Worm (Caenorhabditis elegans) whole organism, young adult: Measurements from ENCODE around the gene efk-1.
A peak's percentile ranks its signal among the peaks of the same experiment; 100 is the strongest.

ENCODE experiments used
- F10E7.11 ChIP-seq: sonication (generic microtip); optimal IDR thresholded peaks from 2 replicates; lab custom pipeline; 2017; ENCODE audit warnings: mild to moderate bottlenecking, missing genetic modification characterization, moderate library complexity, missing compliant biosample characterization
- F22D6.2 ChIP-seq: sonication (generic microtip); optimal IDR thresholded peaks from 2 replicates; lab custom pipeline; 2016; ENCODE audit warnings: mild to moderate bottlenecking, missing genetic modification characterization, missing compliant biosample characterization
- F52B5.7 ChIP-seq: sonication (generic microtip); optimal IDR thresholded peaks from 2 replicates; lab custom pipeline; 2016; ENCODE audit warnings: mild to moderate bottlenecking, missing genetic modification characterization, missing compliant biosample characterization
- K11D2.4 ChIP-seq: fragments of 200-800 bp; sonication (Bioruptor generic); IDR thresholded peaks from 2 replicates; pipeline ENCODE4 v1.3.6; 2022; ENCODE audit warnings: missing genetic modification reagents, missing genetic modification characterization, missing compliant biosample characterization
- Y53G8AR.9 ChIP-seq: fragments of 200-800 bp; sonication (Bioruptor generic); conservative IDR thresholded peaks from 2 replicates; pipeline ENCODE4 v1.3.6; 2022; ENCODE audit warnings: missing genetic modification reagents, missing genetic modification characterization, missing compliant biosample characterization
- Y79H2A.3 ChIP-seq: fragments of 200-800 bp; sonication (Bioruptor generic); conservative IDR thresholded peaks from 2 replicates; pipeline ENCODE4 v1.3.6; 2022; ENCODE audit warnings: missing genetic modification reagents, missing genetic modification characterization, missing compliant biosample characterization
- akir-1 ChIP-seq: fragments of 200-800 bp; sonication (Bioruptor generic); optimal IDR thresholded peaks from 2 replicates; lab custom pipeline; 2018; ENCODE audit warnings: mild to moderate bottlenecking, missing genetic modification characterization, moderate library complexity, missing compliant biosample characterization
- ama-1 ChIP-seq, 3 experiments: fragments of 150-350 bp in 1 of 3; sonication (generic microtip) in 2 of 3; optimal IDR thresholded peaks; 2 replicates each; lab custom pipeline; 2014 to 2018; ENCODE audit warnings: missing biosample characterization in 2 of 3, missing genetic modification characterization in 2 of 3, missing genetic modification reagents in 2 of 3
- aptf-3 ChIP-seq: fragments of 200-800 bp; sonication (Bioruptor generic); IDR thresholded peaks from 2 replicates; pipeline ENCODE4 v1.3.6; 2022; ENCODE audit warnings: missing genetic modification characterization, missing compliant biosample characterization
- attf-3 ChIP-seq: fragments of 200-800 bp; sonication (Bioruptor generic); conservative IDR thresholded peaks from 2 replicates; pipeline ENCODE4 v1.3.6; 2022; ENCODE audit warnings: missing genetic modification reagents, missing genetic modification characterization, missing compliant biosample characterization
- bed-1 ChIP-seq: fragments of 200-800 bp; sonication (Bioruptor generic); IDR thresholded peaks from 2 replicates; pipeline ENCODE4 v1.3.6; 2022; ENCODE audit warnings: missing genetic modification reagents, missing genetic modification characterization, missing compliant biosample characterization
- cebp-1 ChIP-seq, 2 experiments: fragments of 200-800 bp in 1 of 2; sonication (Bioruptor generic) in 1 of 2; sonication (generic microtip) in 1 of 2; IDR thresholded peaks in 1 of 2; optimal IDR thresholded peaks in 1 of 2; 2 replicates each; pipeline versions ENCODE4 v1.3.6 to Lab custom; 2017 to 2022; ENCODE audit warnings: missing compliant biosample characterization in 2 of 2, missing genetic modification characterization in 2 of 2, mild to moderate bottlenecking in 1 of 2, missing genetic modification reagents in 1 of 2, moderate library complexity in 1 of 2
- ceh-27 ChIP-seq: fragments of 200-800 bp; sonication (Bioruptor generic); optimal IDR thresholded peaks from 2 replicates; lab custom pipeline; 2018; ENCODE audit warnings: mild to moderate bottlenecking, missing genetic modification characterization, moderate library complexity, missing compliant biosample characterization
- ceh-40 ChIP-seq: fragments of 200-800 bp; sonication (Bioruptor generic); IDR thresholded peaks from 2 replicates; pipeline ENCODE4 v1.3.6; 2022; ENCODE audit warnings: missing genetic modification characterization, missing compliant biosample characterization
- ceh-79 ChIP-seq: sonication (generic microtip); optimal IDR thresholded peaks from 2 replicates; lab custom pipeline; 2017; ENCODE audit warnings: mild to moderate bottlenecking, missing genetic modification characterization, missing compliant biosample characterization
- ceh-91 ChIP-seq: fragments of 200-800 bp; sonication (Bioruptor generic); IDR thresholded peaks from 2 replicates; pipeline ENCODE4 v1.3.6; 2022; ENCODE audit warnings: missing genetic modification reagents, missing genetic modification characterization, missing compliant biosample characterization
- die-1 ChIP-seq: sonication (generic microtip); optimal IDR thresholded peaks from 2 replicates; lab custom pipeline; 2016; ENCODE audit warnings: missing genotype, mild to moderate bottlenecking, missing genetic modification characterization, missing compliant biosample characterization
- dpl-1 ChIP-seq: fragments of 150-350 bp; optimal IDR thresholded peaks from 2 replicates; lab custom pipeline; 2014; ENCODE audit warnings: missing biosample characterization, missing genetic modification reagents, missing genetic modification characterization
- egl-18 ChIP-seq: fragments of 200-800 bp; sonication (Bioruptor generic); IDR thresholded peaks from 2 replicates; pipeline ENCODE4 v1.3.6; 2022; ENCODE audit warnings: missing genetic modification reagents, missing genetic modification characterization, missing compliant biosample characterization
- egrh-3 ChIP-seq: fragments of 200-800 bp; sonication (Bioruptor generic); IDR thresholded peaks from 2 replicates; pipeline ENCODE4 v1.3.6; 2022; ENCODE audit warnings: missing genetic modification reagents, missing genetic modification characterization, missing compliant biosample characterization
- ekl-4 ChIP-seq: fragments of 200-800 bp; sonication (Bioruptor generic); IDR thresholded peaks from 2 replicates; pipeline ENCODE4 v1.3.6; 2022; ENCODE audit warnings: missing genetic modification reagents, missing genetic modification characterization, missing compliant biosample characterization
- ets-4 ChIP-seq: fragments of 200-800 bp; sonication (Bioruptor generic); optimal IDR thresholded peaks from 2 replicates; lab custom pipeline; 2018; ENCODE audit warnings: mild to moderate bottlenecking, missing genetic modification characterization, missing compliant biosample characterization
- fkh-3 ChIP-seq: sonication (generic microtip); optimal IDR thresholded peaks from 2 replicates; lab custom pipeline; 2016; ENCODE audit warnings: mild to moderate bottlenecking, missing genetic modification characterization, missing compliant biosample characterization
- hlh-12 ChIP-seq: sonication (generic microtip); optimal IDR thresholded peaks from 2 replicates; lab custom pipeline; 2016; ENCODE audit warnings: missing genetic modification characterization, missing compliant biosample characterization
- let-526 ChIP-seq: fragments of 200-800 bp; sonication (Bioruptor generic); IDR thresholded peaks from 2 replicates; pipeline ENCODE4 v1.3.6; 2022; ENCODE audit warnings: missing genetic modification reagents, missing genetic modification characterization, missing compliant biosample characterization
- let-607 ChIP-seq, 2 experiments: fragments of 200-800 bp in 1 of 2; sonication (Bioruptor generic) in 1 of 2; sonication (generic microtip) in 1 of 2; optimal IDR thresholded peaks; 2 replicates each; lab custom pipeline; 2016 to 2018; ENCODE audit warnings: mild to moderate bottlenecking in 2 of 2, missing compliant biosample characterization in 2 of 2, missing genetic modification characterization in 2 of 2, moderate library complexity in 2 of 2, missing genotype in 1 of 2
- lir-1 ChIP-seq: fragments of 200-800 bp; sonication (Bioruptor generic); conservative IDR thresholded peaks from 2 replicates; pipeline ENCODE4 v1.3.6; 2022; ENCODE audit warnings: missing genetic modification reagents, missing genetic modification characterization, missing compliant biosample characterization
- lsl-1 ChIP-seq: fragments of 200-800 bp; sonication (Bioruptor generic); optimal IDR thresholded peaks from 2 replicates; lab custom pipeline; 2018; ENCODE audit warnings: mild to moderate bottlenecking, missing genetic modification characterization, moderate library complexity, missing compliant biosample characterization
- madf-10 ChIP-seq: sonication (generic microtip); optimal IDR thresholded peaks from 2 replicates; lab custom pipeline; 2016; ENCODE audit warnings: mild to moderate bottlenecking, missing genetic modification characterization, missing compliant biosample characterization
- madf-3 ChIP-seq: fragments of 200-800 bp; sonication (Bioruptor generic); IDR thresholded peaks from 2 replicates; pipeline ENCODE4 v1.3.6; 2022; ENCODE audit warnings: missing genetic modification reagents, missing genetic modification characterization, missing compliant biosample characterization
- mes-4 ChIP-seq: sonication (generic microtip); optimal IDR thresholded peaks from 2 replicates; lab custom pipeline; 2016; ENCODE audit warnings: missing genotype, missing genetic modification characterization, missing compliant biosample characterization
- nfyb-1 ChIP-seq: fragments of 200-800 bp; sonication (Bioruptor generic); IDR thresholded peaks from 2 replicates; pipeline ENCODE4 v1.3.6; 2022; ENCODE audit warnings: missing genetic modification reagents, missing genetic modification characterization, missing compliant biosample characterization
- pha-4 ChIP-seq: fragments of 150-350 bp; sonication (generic microtip); optimal IDR thresholded peaks from 2 replicates; lab custom pipeline; 2014; ENCODE audit warnings: missing biosample characterization, missing genetic modification reagents, missing genetic modification characterization
- sea-2 ChIP-seq: fragments of 200-800 bp; sonication (Bioruptor generic); IDR thresholded peaks from 2 replicates; pipeline ENCODE4 v1.3.6; 2022; ENCODE audit warnings: missing genetic modification characterization, missing compliant biosample characterization
- snpc-1.3 ChIP-seq: sonication (generic microtip); optimal IDR thresholded peaks from 2 replicates; lab custom pipeline; 2017; ENCODE audit warnings: missing genetic modification characterization, mild to moderate bottlenecking, missing compliant biosample characterization, antibody characterized with exemption, moderate library complexity, missing genotype, missing genetic modification reagents; ENCODE audit not compliant: insufficient read depth
- snpc-3.4 ChIP-seq: sonication (generic microtip); optimal IDR thresholded peaks from 2 replicates; lab custom pipeline; 2017; ENCODE audit warnings: missing genetic modification characterization, mild to moderate bottlenecking, missing compliant biosample characterization, antibody characterized with exemption, moderate library complexity, missing genotype, missing genetic modification reagents
- somi-1 ChIP-seq: fragments of 200-800 bp; sonication (Bioruptor generic); optimal IDR thresholded peaks from 2 replicates; lab custom pipeline; 2018; ENCODE audit warnings: mild to moderate bottlenecking, missing genetic modification characterization, missing compliant biosample characterization
- sptf-2 ChIP-seq: fragments of 200-800 bp; sonication (Bioruptor generic); optimal IDR thresholded peaks from 2 replicates; lab custom pipeline; 2018; ENCODE audit warnings: mild to moderate bottlenecking, missing genetic modification characterization, missing compliant biosample characterization
- tbp1 ChIP-seq: fragments of 200-800 bp; sonication (Bioruptor generic); optimal IDR thresholded peaks from 2 replicates; lab custom pipeline; 2018; ENCODE audit warnings: mild to moderate bottlenecking, missing genetic modification characterization, missing compliant biosample characterization
- unc-130 ChIP-seq: sonication (generic microtip); optimal IDR thresholded peaks from 2 replicates; lab custom pipeline; 2016; ENCODE audit warnings: missing genetic modification reagents, missing genetic modification characterization, missing compliant biosample characterization
- xnd-1 ChIP-seq: sonication (generic microtip); optimal IDR thresholded peaks from 2 replicates; lab custom pipeline; 2016; ENCODE audit warnings: missing genotype, missing genetic modification reagents, missing genetic modification characterization, missing compliant biosample characterization
- zfh-2 ChIP-seq: fragments of 200-800 bp; sonication (Bioruptor generic); conservative IDR thresholded peaks from 2 replicates; pipeline ENCODE4 v1.3.6; 2022; ENCODE audit warnings: missing genetic modification reagents, missing genetic modification characterization, missing compliant biosample characterization
- ztf-22 ChIP-seq: fragments of 200-800 bp; sonication (Bioruptor generic); optimal IDR thresholded peaks from 2 replicates; lab custom pipeline; 2018; ENCODE audit warnings: mild to moderate bottlenecking, missing genetic modification characterization, moderate library complexity, missing compliant biosample characterization
- ztf-26 ChIP-seq: sonication (generic microtip); optimal IDR thresholded peaks from 2 replicates; lab custom pipeline; 2017; ENCODE audit warnings: missing genetic modification characterization, missing compliant biosample characterization
- ztf-3 ChIP-seq: fragments of 200-800 bp; sonication (Bioruptor generic); optimal IDR thresholded peaks from 2 replicates; lab custom pipeline; 2018; ENCODE audit warnings: mild to moderate bottlenecking, missing genetic modification characterization, missing compliant biosample characterization

efk-1 gene

DNA sequence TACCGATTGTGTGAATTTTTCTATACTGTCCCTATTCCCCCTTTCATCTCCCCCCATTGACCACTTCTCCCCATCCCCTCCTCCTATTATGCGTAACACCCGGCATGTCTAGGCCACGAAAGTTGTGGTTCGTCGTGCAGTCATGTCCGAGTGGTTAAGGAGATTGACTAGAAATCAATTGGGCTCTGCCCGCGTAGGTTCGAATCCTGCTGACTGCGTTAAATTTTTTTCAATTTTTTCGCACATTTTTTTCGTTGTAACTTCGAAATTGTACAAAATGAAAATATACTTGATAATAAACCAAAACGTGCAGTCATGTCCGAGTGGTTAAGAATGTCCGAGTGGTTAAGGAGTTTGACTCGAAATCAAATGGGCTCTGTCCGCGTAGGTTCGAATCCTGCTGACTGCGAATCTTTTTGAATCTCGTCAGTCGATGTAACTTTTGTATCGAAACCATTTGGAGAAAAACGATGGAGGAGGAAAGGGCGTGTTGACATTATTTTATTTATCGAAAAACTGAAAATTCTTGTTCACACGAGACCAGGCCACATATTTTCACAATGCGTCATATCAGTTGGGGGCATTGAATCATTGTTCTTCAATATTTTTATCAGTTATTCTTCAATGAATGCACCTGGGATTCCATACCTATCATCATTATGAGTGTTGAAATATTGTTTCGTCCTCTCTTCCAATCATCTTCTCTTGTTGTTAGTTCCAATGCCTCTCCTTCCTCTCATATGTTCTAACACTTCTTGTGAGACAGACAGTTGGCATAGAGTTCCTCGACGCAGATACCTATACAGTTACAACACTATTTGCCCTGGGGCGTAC lies 9.5 kb downstream of the efk-1 start, which contains the start of gene nfm-1 (continued):
- TF ChIP-seq let-526 (no peak), ceh-79 (no peak), ztf-3 (GFP tag; lab: Kevin White, UChicago) (no peak), die-1 (peak; percentile 86), lsl-1 (GFP tag; lab: Kevin White, UChicago) (peak; percentile 60), somi-1 (peak; percentile 71), fkh-3 (tag; lab: Kevin White, UChicago) (peak; percentile 65), pha-4 (tag; lab: Kevin White, UChicago) (peak; percentile 28), attf-3 (GFP tag; lab: Robert Waterston, UW) (peak; percentile 69; the same call in 1 of the 2 replicates), Y79H2A.3 (GFP tag; lab: Robert Waterston, UW) (no peak), let-607 (tag; optimal IDR thresholded peaks at IDR 0.05; lab: Kevin White, UChicago) (peak; percentile 48 to 68), snpc-1.3 (tag; lab: Kevin White, UChicago) (no peak), aptf-3 (GFP tag; lab: Robert Waterston, UW) (0 out of 2 replicates have a peak, but pooled peaks have one; percentile 73), mes-4 (tag; lab: Kevin White, UChicago) (peak; percentile 36), ceh-27 (GFP tag; lab: Kevin White, UChicago) (peak; percentile 9), ets-4 (GFP tag; lab: Kevin White, UChicago) (no peak), dpl-1 (GFP tag; lab: Kevin White, UChicago) (peak; percentile 42), ztf-26 (peak; percentile 69), snpc-3.4 (tag; lab: Kevin White, UChicago) (peak; percentile 57), ekl-4 (GFP tag; lab: Robert Waterston, UW) (peak; percentile 78; the same call in 1 of the 2 replicates), lir-1 (peak; percentile 50; the same call in 1 of the 2 replicates), F22D6.2 (tag; lab: Kevin White, UChicago) (peak; percentile 27), ztf-22 (GFP tag; lab: Kevin White, UChicago) (no peak), sea-2 (no peak), madf-10 (tag; lab: Kevin White, UChicago) (peak; percentile 81), K11D2.4 (no peak), ceh-91 (GFP tag; lab: Robert Waterston, UW) (peak; percentile 39; the same call in 1 of the 2 replicates), unc-130 (peak; percentile 54), zfh-2 (GFP tag; lab: Robert Waterston, UW) (no peak), tbp1 (GFP tag; lab: Kevin White, UChicago) (peak; percentile 98), nfyb-1 (GFP tag; lab: Robert Waterston, UW) (peak; percentile 80), egl-18 (GFP tag; lab: Robert Waterston, UW) (no peak), bed-1 (GFP tag; lab: Robert Waterston, UW) (no peak), hlh-12 (tag; lab: Kevin White, UChicago) (no peak), egrh-3 (GFP tag; lab: Robert Waterston, UW) (no peak), madf-3 (GFP tag; lab: Robert Waterston, UW) (0 out of 2 replicates have a peak, but pooled peaks have one; percentile 66), xnd-1 (no peak), F52B5.7 (peak; percentile 69), cebp-1 (GFP tag; IDR thresholded peaks at IDR 0.05; lab: Robert Waterston, UW) (peak; percentile 55), cebp-1 (tag; optimal IDR thresholded peaks at IDR 0.05; lab: Kevin White, UChicago) (peak; percentile 74), ceh-40 (GFP tag; lab: Robert Waterston, UW) (0 out of 2 replicates have a peak, but pooled peaks have one; percentile 56), akir-1 (peak; percentile 79), Y53G8AR.9 (peak; percentile 68), sptf-2 (GFP tag; lab: Kevin White, UChicago) (no peak), F10E7.11 (tag; lab: Kevin White, UChicago) (peak; percentile 17), ama-1 (optimal IDR thresholded peaks at IDR 0.05; lab: Kevin White, UChicago) (no peak), ama-1 (GFP tag; optimal IDR thresholded peaks at IDR 0.05; lab: Kevin White, UChicago) (peak; percentile 10 to 43)
